Fruit fly (Drosophila melanogaster) whole organism, embryonic: ENCODE results near the gene wam.

Experiments used
- ATbp ChIP-seq: fragments of 200-800 bp; sonication (Bioruptor generic); optimal IDR thresholded peaks from 2 replicates; lab custom pipeline; 2017; ENCODE audit warnings: missing biosample characterization, mild to moderate bottlenecking, missing genetic modification characterization, missing genetic modification reagents
- CG12155 ChIP-seq: fragments of 200-800 bp; sonication (Bioruptor generic); optimal IDR thresholded peaks from 3 replicates; lab custom pipeline; 2016; ENCODE audit warnings: missing biosample characterization, missing genetic modification characterization
- CG12219 ChIP-seq: fragments of 200-800 bp; sonication (Bioruptor generic); optimal IDR thresholded peaks from 3 replicates; lab custom pipeline; 2018; ENCODE audit warnings: missing biosample characterization, mild to moderate bottlenecking, missing genetic modification characterization
- CG13287 ChIP-seq: fragments of 200-800 bp; sonication (Bioruptor generic); IDR thresholded peaks from 2 replicates; pipeline ENCODE4 v1.3.6; 2022; ENCODE audit warnings: missing biosample characterization, missing genetic modification characterization; ENCODE audit not compliant: partially characterized antibody
- CG14014 ChIP-seq: fragments of 200-800 bp; sonication (Bioruptor generic); IDR thresholded peaks from 2 replicates; pipeline ENCODE4 v1.3.6; 2022; ENCODE audit warnings: missing biosample characterization, missing genetic modification characterization
- CG15696 ChIP-seq: fragments of 200-800 bp; sonication (Bioruptor generic); optimal IDR thresholded peaks from 2 replicates; lab custom pipeline; 2019; ENCODE audit warnings: missing biosample characterization, mild to moderate bottlenecking, missing genetic modification characterization, moderate library complexity
- CG1602 ChIP-seq: fragments of 200-800 bp; sonication (Bioruptor generic); optimal IDR thresholded peaks from 3 replicates; lab custom pipeline; 2016; ENCODE audit warnings: missing biosample characterization, missing genetic modification characterization
- CG17385 ChIP-seq: fragments of 200-800 bp; sonication (Bioruptor generic); optimal IDR thresholded peaks from 3 replicates; lab custom pipeline; 2018; ENCODE audit warnings: missing biosample characterization, mild to moderate bottlenecking, missing genetic modification characterization
- CG17802 ChIP-seq: fragments of 200-800 bp; sonication (Bioruptor generic); optimal IDR thresholded peaks from 2 replicates; lab custom pipeline; 2018; ENCODE audit warnings: missing biosample characterization, mild to moderate bottlenecking, missing genetic modification characterization, moderate library complexity
- CG1832 ChIP-seq: fragments of 200-800 bp; sonication (Bioruptor generic); optimal IDR thresholded peaks from 2 replicates; lab custom pipeline; 2017; ENCODE audit warnings: missing biosample characterization, mild to moderate bottlenecking, missing genetic modification characterization, inconsistent platforms
- CG2712 ChIP-seq: fragments of 200-800 bp; optimal IDR thresholded peaks from 3 replicates; lab custom pipeline; 2019; ENCODE audit warnings: missing biosample characterization, mild to moderate bottlenecking, missing genetic modification characterization, moderate library complexity
- CG30431 ChIP-seq: fragments of 200-800 bp; sonication (Bioruptor generic); optimal IDR thresholded peaks from 2 replicates; lab custom pipeline; 2017; ENCODE audit warnings: missing biosample characterization, missing genetic modification characterization
- CG4707 ChIP-seq: fragments of 200-800 bp; sonication (Bioruptor generic); optimal IDR thresholded peaks from 2 replicates; lab custom pipeline; 2018; ENCODE audit warnings: missing biosample characterization, mild to moderate bottlenecking, missing genetic modification characterization, moderate library complexity
- CG4820 ChIP-seq: fragments of 200-800 bp; sonication (Bioruptor generic); optimal IDR thresholded peaks from 3 replicates; lab custom pipeline; 2016; ENCODE audit warnings: missing biosample characterization, missing genetic modification characterization
- CG5245 ChIP-seq: fragments of 200-800 bp; sonication (Bioruptor generic); optimal IDR thresholded peaks from 3 replicates; lab custom pipeline; 2016; ENCODE audit warnings: missing biosample characterization, missing genetic modification characterization
- CG6175 ChIP-seq: fragments of 200-800 bp; sonication (Bioruptor generic); IDR thresholded peaks from 3 replicates; pipeline ENCODE4 v1.3.6; 2022; ENCODE audit warnings: missing biosample characterization, missing genetic modification characterization
- CG8290 ChIP-seq, 3 experiments: fragments of 200-800 bp; sonication (Bioruptor generic); optimal IDR thresholded peaks; 2 replicates each; lab custom pipeline; 2016 to 2019; ENCODE audit warnings: missing biosample characterization in 3 of 3, missing genetic modification characterization in 3 of 3, mild to moderate bottlenecking in 2 of 3, moderate library complexity in 1 of 3
- D ChIP-seq, 2 experiments: fragments of 200-800 bp in 1 of 2; fragments of >200 bp in 1 of 2; sonication (Bioruptor generic) in 1 of 2; optimal IDR thresholded peaks; 2 replicates in 1 of 2; 3 replicates in 1 of 2; lab custom pipeline; 2017; ENCODE audit warnings: mild to moderate bottlenecking in 1 of 2, missing biosample characterization in 1 of 2, missing genetic modification characterization in 1 of 2, missing genetic modification reagents in 1 of 2
- Dip3 ChIP-seq: fragments of 200-800 bp; sonication (Bioruptor generic); optimal IDR thresholded peaks from 3 replicates; lab custom pipeline; 2016; ENCODE audit warnings: missing biosample characterization, missing genetic modification characterization
- Fer1 ChIP-seq: fragments of 200-800 bp; sonication (Bioruptor generic); optimal IDR thresholded peaks from 2 replicates; lab custom pipeline; 2017; ENCODE audit warnings: missing biosample characterization, mild to moderate bottlenecking, missing genetic modification characterization
- H15 ChIP-seq: fragments of 200-800 bp; sonication (Bioruptor generic); IDR thresholded peaks from 3 replicates; pipeline ENCODE4 v1.3.6; 2022; ENCODE audit warnings: missing biosample characterization, missing genetic modification characterization
- Max ChIP-seq: fragments of 200-800 bp; sonication (Bioruptor generic); optimal IDR thresholded peaks from 2 replicates; lab custom pipeline; 2016; ENCODE audit warnings: missing biosample characterization, mild to moderate bottlenecking, missing genetic modification characterization
- Med ChIP-seq: fragments of 200-800 bp; sonication (Bioruptor generic); peaks from one replicate; lab custom pipeline; 2016; ENCODE audit warnings: missing biosample characterization, missing genetic modification characterization, mild to moderate bottlenecking, inconsistent platforms, moderate library complexity
- NC2β ChIP-seq: fragments of 200-800 bp; sonication (Bioruptor generic); optimal IDR thresholded peaks from 2 replicates; lab custom pipeline; 2016; ENCODE audit warnings: missing biosample characterization, missing genetic modification characterization
- Ravus ChIP-seq: fragments of 200-800 bp; sonication (Bioruptor generic); IDR thresholded peaks from 2 replicates; pipeline ENCODE4 v1.3.6; 2022; ENCODE audit warnings: missing biosample characterization, missing genetic modification characterization
- Six4 ChIP-seq: fragments of 200-800 bp; sonication (Bioruptor generic); optimal IDR thresholded peaks from 2 replicates; lab custom pipeline; 2016; ENCODE audit warnings: missing biosample characterization, missing genetic modification characterization
- abd-A ChIP-seq: fragments of 200-800 bp; sonication (Bioruptor generic); optimal IDR thresholded peaks from 3 replicates; lab custom pipeline; 2019; ENCODE audit warnings: missing biosample characterization, mild to moderate bottlenecking, missing genetic modification characterization, moderate library complexity
- bigmax ChIP-seq: fragments of 200-800 bp; sonication (Bioruptor generic); optimal IDR thresholded peaks from 2 replicates; lab custom pipeline; 2018; ENCODE audit warnings: missing biosample characterization, mild to moderate bottlenecking, missing genetic modification characterization
- chinmo ChIP-seq: fragments of 200-800 bp; sonication (Bioruptor generic); IDR thresholded peaks from 4 replicates; pipeline ENCODE4 v1.3.6; 2022; ENCODE audit warnings: missing biosample characterization, missing genetic modification characterization; ENCODE audit not compliant: partially characterized antibody
- croc ChIP-seq: fragments of 200-800 bp; sonication (Bioruptor generic); conservative IDR thresholded peaks from 3 replicates; pipeline ENCODE4 v1.3.6; 2022; ENCODE audit warnings: missing biosample characterization, missing genetic modification characterization
- crp ChIP-seq, 2 experiments: fragments of 200-800 bp; sonication (Bioruptor generic); optimal IDR thresholded peaks; 2 replicates in 1 of 2; 3 replicates in 1 of 2; lab custom pipeline; 2017; ENCODE audit warnings: missing biosample characterization in 2 of 2, missing genetic modification characterization in 2 of 2, mild to moderate bottlenecking in 1 of 2, moderate library complexity in 1 of 2
- dati ChIP-seq: fragments of 200-800 bp; sonication (Bioruptor generic); IDR thresholded peaks from 2 replicates; pipeline ENCODE4 v1.3.6; 2022; ENCODE audit warnings: missing biosample characterization, missing genetic modification characterization
- dimm ChIP-seq: fragments of 200-800 bp; sonication (Bioruptor generic); IDR thresholded peaks from 2 replicates; pipeline ENCODE4 v1.3.6; 2022; ENCODE audit warnings: missing biosample characterization, missing genetic modification characterization
- esg ChIP-seq: fragments of 200-800 bp; sonication (Bioruptor generic); conservative IDR thresholded peaks from 2 replicates; pipeline ENCODE4 v1.3.6; 2022; ENCODE audit warnings: missing biosample characterization, missing genetic modification characterization
- fd3F ChIP-seq: fragments of 200-800 bp; sonication (Bioruptor generic); optimal IDR thresholded peaks from 2 replicates; lab custom pipeline; 2018; ENCODE audit warnings: missing biosample characterization, mild to moderate bottlenecking, missing genetic modification characterization, moderate library complexity
- gcm2 ChIP-seq: fragments of 200-800 bp; sonication (Bioruptor generic); optimal IDR thresholded peaks from 2 replicates; lab custom pipeline; 2016; ENCODE audit warnings: missing biosample characterization, missing genetic modification characterization
- grau ChIP-seq: fragments of 200-800 bp; optimal IDR thresholded peaks from 3 replicates; lab custom pipeline; 2019; ENCODE audit warnings: missing biosample characterization, mild to moderate bottlenecking, missing genetic modification characterization, moderate library complexity
- oc ChIP-seq: fragments of 200-800 bp; sonication (Bioruptor generic); optimal IDR thresholded peaks from 2 replicates; lab custom pipeline; 2018; ENCODE audit warnings: missing biosample characterization, mild to moderate bottlenecking, missing genetic modification characterization, moderate library complexity
- onecut ChIP-seq: fragments of 200-800 bp; sonication (Bioruptor generic); IDR thresholded peaks from 2 replicates; pipeline ENCODE4 v1.3.6; 2022; ENCODE audit warnings: missing biosample characterization, missing genetic modification characterization
- peb ChIP-seq: fragments of 200-800 bp; sonication (Bioruptor generic); IDR thresholded peaks from 2 replicates; pipeline ENCODE4 v1.3.6; 2022; ENCODE audit warnings: missing biosample characterization, missing genetic modification characterization
- repo ChIP-seq: fragments of 200-800 bp; sonication (Bioruptor generic); optimal IDR thresholded peaks from 2 replicates; lab custom pipeline; 2016; ENCODE audit warnings: missing biosample characterization, missing genetic modification characterization
- schlank ChIP-seq: fragments of 200-800 bp; sonication (Bioruptor generic); optimal IDR thresholded peaks from 2 replicates; lab custom pipeline; 2018; ENCODE audit warnings: missing biosample characterization, mild to moderate bottlenecking, missing genetic modification characterization
- sd ChIP-seq: fragments of 200-800 bp; sonication (Bioruptor generic); optimal IDR thresholded peaks from 3 replicates; lab custom pipeline; 2018; ENCODE audit warnings: missing biosample characterization, mild to moderate bottlenecking, missing genetic modification characterization, moderate library complexity
- sna ChIP-seq: fragments of 200-800 bp; sonication (Bioruptor generic); IDR thresholded peaks from 2 replicates; pipeline ENCODE4 v1.3.6; 2022; ENCODE audit warnings: missing biosample characterization, missing genetic modification characterization; ENCODE audit not compliant: partially characterized antibody
- sr ChIP-seq: fragments of 200-800 bp; sonication (Bioruptor generic); IDR thresholded peaks from 3 replicates; pipeline ENCODE4 v1.3.6; 2022; ENCODE audit warnings: missing biosample characterization, missing genetic modification characterization
- sug ChIP-seq: fragments of 200-800 bp; optimal IDR thresholded peaks from 2 replicates; lab custom pipeline; 2019; ENCODE audit warnings: missing biosample characterization, mild to moderate bottlenecking, missing genetic modification characterization, moderate library complexity
- toy ChIP-seq: fragments of 200-800 bp; sonication (Bioruptor generic); IDR thresholded peaks from 2 replicates; pipeline ENCODE4 v1.3.6; 2022; ENCODE audit warnings: missing biosample characterization, missing genetic modification characterization
- z ChIP-seq: fragments of 200-800 bp; sonication (Bioruptor generic); IDR thresholded peaks from 3 replicates; pipeline ENCODE4 v1.3.6; 2022; ENCODE audit warnings: missing biosample characterization, missing genetic modification characterization

The wam gene

dm6 chr3R:23251256-23251655 lies 36.6 kb downstream of the wam start, which contains the start of the genes Rad60 and EloA (continued):
- TF ChIP-seq z (GFP tag; lab: Robert Waterston, UW) = no peak
- peak; percentile 86 for TF ChIP-seq CG13287
- TF ChIP-seq Max (GFP tag; lab: Kevin White, UChicago) = peak; percentile 65
- TF ChIP-seq ATbp (GFP tag; lab: Kevin White, UChicago) = peak; percentile 18
- TF ChIP-seq CG12155 = peak; percentile 82
- TF ChIP-seq fd3F = peak; percentile 31
- peak; percentile 7; the same call in 1 of the 2 replicates for TF ChIP-seq toy (GFP tag; lab: Robert Waterston, UW)
- peak; percentile 25 for TF ChIP-seq CG12219
- peak; percentile 85 for TF ChIP-seq Dip3 (GFP tag; lab: Kevin White, UChicago)
- peak; percentile 89 for TF ChIP-seq sna (GFP tag; lab: Robert Waterston, UW)
- TF ChIP-seq peb (GFP tag; lab: Robert Waterston, UW) = peak; percentile 58; the same call in 1 of the 2 replicates
- TF ChIP-seq dimm (GFP tag; lab: Robert Waterston, UW) = no peak
- peak; percentile 99 for TF ChIP-seq Med (GFP tag; lab: Kevin White, UChicago)
- peak; percentile 81 for TF ChIP-seq Six4 (GFP tag; lab: Kevin White, UChicago)
- peak; percentile 31 for TF ChIP-seq CG17802 (tag; lab: Kevin White, UChicago)
- peak; percentile 79 for TF ChIP-seq CG2712 (tag; lab: Kevin White, UChicago)

- TF ChIP-seq repo (GFP tag; lab: Kevin White, UChicago) = no peak
- no peak for TF ChIP-seq croc (GFP tag; lab: Robert Waterston, UW)
- no peak for TF ChIP-seq crp (GFP tag; optimal IDR thresholded peaks at IDR 0.05; lab: Kevin White, UChicago)
- no peak for TF ChIP-seq schlank (tag; lab: Kevin White, UChicago)
- no peak for TF ChIP-seq CG4820 (GFP tag; lab: Kevin White, UChicago)
- no peak for TF ChIP-seq sr (GFP tag; lab: Robert Waterston, UW)
- TF ChIP-seq CG17385 (GFP tag; lab: Kevin White, UChicago) = no peak
- no peak for TF ChIP-seq CG1602 (GFP tag; lab: Kevin White, UChicago)
- TF ChIP-seq H15 (GFP tag; lab: Robert Waterston, UW) = no peak
- TF ChIP-seq D (optimal IDR thresholded peaks at IDR 0.05; lab: Kevin White, UChicago) = no peak
- no peak for TF ChIP-seq D (GFP tag; optimal IDR thresholded peaks at IDR 0.05; lab: Kevin White, UChicago)
- peak; percentile 22; the same call in 1 of the 2 replicates for TF ChIP-seq onecut
- TF ChIP-seq gcm2 (GFP tag; lab: Kevin White, UChicago) = no peak
- TF ChIP-seq CG6175 (GFP tag; lab: Robert Waterston, UW) = no peak
- TF ChIP-seq sug (tag; lab: Kevin White, UChicago) = no peak
- TF ChIP-seq Fer1 (GFP tag; lab: Kevin White, UChicago) = peak; percentile 29
- no peak for TF ChIP-seq dati (GFP tag; lab: Robert Waterston, UW)
- TF ChIP-seq grau (tag; lab: Kevin White, UChicago) = no peak
- TF ChIP-seq CG14014 = no peak
- TF ChIP-seq CG8290 (GFP tag; optimal IDR thresholded peaks at IDR 0.05; lab: Kevin White, UChicago) = no peak
- peak in 1 of 2 experiments; percentile 36 for TF ChIP-seq CG8290 (tag; optimal IDR thresholded peaks at IDR 0.05; lab: Kevin White, UChicago)
- TF ChIP-seq CG15696 (tag; lab: Kevin White, UChicago) = no peak
- TF ChIP-seq CG1832 (GFP tag; lab: Kevin White, UChicago) = no peak
- TF ChIP-seq sd (tag; lab: Kevin White, UChicago) = peak; percentile 94
- TF ChIP-seq CG5245 = no peak
- no peak for TF ChIP-seq CG30431 (GFP tag; lab: Kevin White, UChicago)
- no peak for TF ChIP-seq NC2β (GFP tag; lab: Kevin White, UChicago)
- no peak for TF ChIP-seq Ravus (GFP tag; lab: Robert Waterston, UW)
- TF ChIP-seq oc (tag; lab: Kevin White, UChicago) = peak; percentile 25
- TF ChIP-seq bigmax (GFP tag; lab: Kevin White, UChicago) = no peak
- TF ChIP-seq CG4707 (GFP tag; lab: Kevin White, UChicago) = no peak
- TF ChIP-seq abd-A = peak; percentile 95
- TF ChIP-seq esg = no peak
- 0 out of 4 replicates have a peak, but pooled peaks have one; percentile 24 for TF ChIP-seq chinmo (GFP tag; lab: Robert Waterston, UW)
These were observed 38.8 kb downstream of the wam start, which contains the start of gene CG4467 for dm6 chr3R:23248853-23249573. Gene CG4467 (minus strand): TSS chr3R:23248903.
